Worm (Caenorhabditis elegans): ENCODE measurements around the gene C25F9.9.

DNA sequence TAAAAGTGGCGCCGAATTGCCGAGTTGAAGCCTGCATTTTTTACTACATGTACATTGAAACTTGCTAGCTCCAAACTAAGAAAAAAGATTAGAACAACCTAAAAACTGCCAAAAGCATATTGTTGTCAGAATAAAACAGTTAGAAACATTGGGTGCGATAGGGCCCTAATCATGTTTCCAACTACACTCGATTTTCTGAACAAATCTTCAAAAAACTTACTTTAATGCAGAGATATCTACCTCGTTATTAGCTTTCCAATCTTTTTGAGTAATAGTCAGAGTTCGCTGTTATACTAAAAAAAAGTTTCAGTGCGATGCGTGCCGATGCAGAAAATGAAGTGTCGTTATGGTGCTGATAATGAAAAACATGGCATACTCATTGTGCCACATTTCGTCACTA lies 39.2 kb downstream of the C25F9.9 start, which contains the start of the genes Y43F8B.13 and Y43F8B.14:
- no peak for TF ChIP-seq nhr-77 (tag; optimal IDR thresholded peaks at IDR 0.05)
- no peak for TF ChIP-seq snpc-4 (tag; optimal IDR thresholded peaks at IDR 0.05)
- no peak for TF ChIP-seq skn-1 (tag; optimal IDR thresholded peaks at IDR 0.05)
- no peak for TF ChIP-seq hlh-11 (tag; optimal IDR thresholded peaks at IDR 0.05)
- TF ChIP-seq lin-39 (tag; optimal IDR thresholded peaks at IDR 0.05): no peak
- no peak for TF ChIP-seq unc-39 (tag; optimal IDR thresholded peaks at IDR 0.05)
- TF ChIP-seq pha-4 (GFP tag; IDR thresholded peaks at IDR 0.05): no peak
- TF ChIP-seq pha-4 (tag; optimal IDR thresholded peaks at IDR 0.05): no peak
- no peak for TF ChIP-seq aly-2 (tag; optimal IDR thresholded peaks at IDR 0.05)
- no peak for TF ChIP-seq R02D3.7 (tag; optimal IDR thresholded peaks at IDR 0.05)
- no peak for TF ChIP-seq egl-27 (tag; optimal IDR thresholded peaks at IDR 0.05)
- no peak for TF ChIP-seq hlh-30 (tag; optimal IDR thresholded peaks at IDR 0.05; ENCODE audit: insufficient read depth)
